Worm (Caenorhabditis elegans) whole organism, mixed stage, embryonic: ENCODE data around the gene T28C12.6.

Source experiments
- bed-3 ChIP-seq: fragments of 200-800 bp; sonication (Bioruptor generic); optimal IDR thresholded peaks from 3 replicates; lab custom pipeline; 2018; ENCODE audit warnings: mild to moderate bottlenecking, missing genetic modification characterization, moderate library complexity, missing compliant biosample characterization
- blmp-1 ChIP-seq: fragments of 150-350 bp; optimal IDR thresholded peaks from 2 replicates; lab custom pipeline; 2014; ENCODE audit warnings: missing biosample characterization, missing genetic modification characterization
- ceh-43 ChIP-seq: fragments of 200-800 bp; sonication (Bioruptor generic); optimal IDR thresholded peaks from 2 replicates; lab custom pipeline; 2018; ENCODE audit warnings: mild to moderate bottlenecking, missing genetic modification characterization, moderate library complexity, missing compliant biosample characterization
- ceh-83 ChIP-seq: fragments of 200-800 bp; sonication (Bioruptor generic); optimal IDR thresholded peaks from 2 replicates; lab custom pipeline; 2018; ENCODE audit warnings: mild to moderate bottlenecking, missing genetic modification characterization, missing compliant biosample characterization
- ces-1 ChIP-seq: fragments of 150-350 bp; optimal IDR thresholded peaks from 2 replicates; lab custom pipeline; 2014; ENCODE audit warnings: missing biosample characterization, missing genetic modification reagents, missing genetic modification characterization
- cnd-1 ChIP-seq: fragments of 200-800 bp; sonication (Bioruptor generic); optimal IDR thresholded peaks from 2 replicates; lab custom pipeline; 2018; ENCODE audit warnings: mild to moderate bottlenecking, missing genetic modification characterization, missing compliant biosample characterization
- drap-1 ChIP-seq: fragments of 200-800 bp; sonication (Bioruptor generic); optimal IDR thresholded peaks from 3 replicates; lab custom pipeline; 2018; ENCODE audit warnings: mild to moderate bottlenecking, missing genetic modification characterization, missing compliant biosample characterization
- elt-1 ChIP-seq: sonication (generic microtip); optimal IDR thresholded peaks from 2 replicates; lab custom pipeline; 2017; ENCODE audit warnings: missing genetic modification characterization, mild to moderate bottlenecking, missing compliant biosample characterization, antibody characterized with exemption, moderate library complexity, borderline replicate concordance; ENCODE audit not compliant: insufficient read depth
- elt-3 ChIP-seq: fragments of 150-350 bp; optimal IDR thresholded peaks from 2 replicates; lab custom pipeline; 2014; ENCODE audit warnings: missing biosample characterization, missing genetic modification characterization
- flh-1 ChIP-seq: fragments of 200-800 bp; sonication (Bioruptor generic); optimal IDR thresholded peaks from 2 replicates; lab custom pipeline; 2018; ENCODE audit warnings: mild to moderate bottlenecking, missing genetic modification characterization, moderate library complexity, missing compliant biosample characterization
- ham-2 ChIP-seq: fragments of 200-800 bp; sonication (Bioruptor generic); optimal IDR thresholded peaks from 2 replicates; lab custom pipeline; 2018; ENCODE audit warnings: mild to moderate bottlenecking, missing genetic modification characterization, missing compliant biosample characterization
- hlh-1 ChIP-seq: fragments of 150-350 bp; optimal IDR thresholded peaks from 2 replicates; lab custom pipeline; 2014; ENCODE audit warnings: missing biosample characterization, missing genetic modification reagents, missing genetic modification characterization
- lin-13 ChIP-seq: fragments of 150-350 bp; optimal IDR thresholded peaks from 2 replicates; lab custom pipeline; 2014; ENCODE audit warnings: missing biosample characterization, missing genetic modification characterization
- lsy-2 ChIP-seq: fragments of 150-350 bp; optimal IDR thresholded peaks from 2 replicates; lab custom pipeline; 2014; ENCODE audit warnings: missing biosample characterization, missing genetic modification characterization
- mab-5 ChIP-seq: fragments of 150-350 bp; optimal IDR thresholded peaks from 2 replicates; lab custom pipeline; 2014; ENCODE audit warnings: missing biosample characterization, missing genetic modification characterization
- mep-1 ChIP-seq: fragments of 150-350 bp; optimal IDR thresholded peaks from 2 replicates; lab custom pipeline; 2017; ENCODE audit warnings: missing biosample characterization, missing genetic modification reagents, missing genetic modification characterization, inconsistent platforms
- mls-2 ChIP-seq: sonication (generic microtip); optimal IDR thresholded peaks from 2 replicates; lab custom pipeline; 2016; ENCODE audit warnings: mild to moderate bottlenecking, missing genetic modification characterization, moderate library complexity, missing compliant biosample characterization
- nhr-12 ChIP-seq: fragments of 150-350 bp; optimal IDR thresholded peaks from 2 replicates; lab custom pipeline; 2014; ENCODE audit warnings: missing biosample characterization, missing genetic modification characterization
- nhr-2 ChIP-seq: fragments of 150-350 bp; optimal IDR thresholded peaks from 2 replicates; lab custom pipeline; 2014; ENCODE audit warnings: missing biosample characterization, missing genetic modification characterization
- nhr-237 ChIP-seq: fragments of 150-350 bp; optimal IDR thresholded peaks from 2 replicates; lab custom pipeline; 2014; ENCODE audit warnings: missing biosample characterization, missing genetic modification characterization
- nhr-28 ChIP-seq: fragments of 150-350 bp; optimal IDR thresholded peaks from 2 replicates; lab custom pipeline; 2014; ENCODE audit warnings: missing biosample characterization, missing genetic modification characterization
- pha-4 ChIP-seq: fragments of 150-350 bp; optimal IDR thresholded peaks from 2 replicates; lab custom pipeline; 2018; ENCODE audit warnings: missing biosample characterization, missing genetic modification reagents, missing genetic modification characterization
- sem-2 ChIP-seq: fragments of 200-800 bp; sonication (Bioruptor generic); optimal IDR thresholded peaks from 2 replicates; lab custom pipeline; 2018; ENCODE audit warnings: mild to moderate bottlenecking, missing genetic modification characterization, missing compliant biosample characterization
- snpc-4 ChIP-seq: fragments of 150-350 bp; optimal IDR thresholded peaks from 2 replicates; lab custom pipeline; 2014; ENCODE audit warnings: missing biosample characterization, missing genetic modification characterization
- sptf-1 ChIP-seq: sonication (generic microtip); optimal IDR thresholded peaks from 2 replicates; lab custom pipeline; 2017; ENCODE audit warnings: mild to moderate bottlenecking, missing genetic modification characterization, moderate library complexity, missing compliant biosample characterization
- tbx-8 ChIP-seq: fragments of 200-800 bp; sonication (Bioruptor generic); optimal IDR thresholded peaks from 2 replicates; lab custom pipeline; 2018; ENCODE audit warnings: mild to moderate bottlenecking, missing genetic modification characterization, moderate library complexity, missing compliant biosample characterization
- unc-120 ChIP-seq: sonication (generic microtip); optimal IDR thresholded peaks from 2 replicates; lab custom pipeline; 2017; ENCODE audit warnings: missing genetic modification characterization, missing compliant biosample characterization; ENCODE audit not compliant: poor library complexity, severe bottlenecking
- unc-39 ChIP-seq: fragments of 150-350 bp; optimal IDR thresholded peaks from 2 replicates; lab custom pipeline; 2014; ENCODE audit warnings: missing biosample characterization, missing genetic modification characterization
- unc-62 ChIP-seq: fragments of 150-350 bp; optimal IDR thresholded peaks from 2 replicates; lab custom pipeline; 2014; ENCODE audit warnings: missing biosample characterization, missing genetic modification reagents, missing genetic modification characterization
- zip-8 ChIP-seq: fragments of 150-350 bp; optimal IDR thresholded peaks from 2 replicates; lab custom pipeline; 2014; ENCODE audit warnings: missing biosample characterization, missing genetic modification characterization
- ztf-11 ChIP-seq: fragments of 150-350 bp; optimal IDR thresholded peaks from 2 replicates; lab custom pipeline; 2014; ENCODE audit warnings: missing biosample characterization, missing genetic modification characterization

The T28C12.6 gene

DNA sequence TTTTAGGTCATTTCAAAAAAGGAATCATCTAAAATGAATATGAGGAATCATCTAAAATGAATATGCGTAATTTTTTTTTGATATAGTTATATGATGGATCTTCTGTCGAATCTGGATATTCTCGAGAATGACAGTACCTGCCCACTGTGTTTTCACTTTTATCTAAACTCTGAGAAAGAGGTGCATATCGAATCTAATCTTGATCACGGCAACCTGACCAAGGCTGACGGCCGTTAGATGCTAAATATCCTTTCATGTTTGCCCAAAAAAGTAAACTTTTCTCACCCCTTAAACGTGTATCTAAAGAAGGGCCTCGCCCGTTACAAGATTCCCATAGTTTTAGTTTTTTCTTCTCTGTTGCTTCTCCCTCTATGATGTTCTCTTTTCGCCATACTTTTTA, 33.5 kb downstream of the T28C12.6 start:
- TF ChIP-seq ces-1 (GFP tag; lab: Kevin White, UChicago) (no peak), zip-8 (no peak), elt-1 (tag; lab: Kevin White, UChicago) (peak; percentile 89)

DNA sequence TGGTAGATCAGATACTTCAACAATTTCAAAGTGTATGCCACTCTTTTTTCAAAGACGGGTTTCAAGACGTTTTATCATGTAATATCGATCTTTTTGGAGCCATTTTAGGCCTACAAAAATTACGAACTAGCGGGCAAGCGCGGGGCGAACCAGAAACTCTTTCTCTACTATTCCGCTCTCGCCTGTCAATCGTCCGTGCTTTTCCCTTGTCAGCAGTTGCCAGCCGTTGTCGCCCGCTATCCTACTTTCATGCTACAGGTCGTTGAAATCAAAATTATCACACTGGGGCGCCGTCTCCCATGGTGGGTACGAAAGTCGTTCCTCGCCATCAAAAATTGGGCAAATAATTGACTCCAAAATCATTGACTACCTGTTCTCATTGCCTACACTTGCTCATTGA, 34.9 kb downstream of the T28C12.6 start:
- TF ChIP-seq zip-8 (no peak), drap-1 (GFP tag; lab: Kevin White, UChicago) (no peak), ztf-11 (tag; lab: Kevin White, UChicago) (no peak), lsy-2 (tag; lab: Kevin White, UChicago) (no peak), unc-120 (tag; lab: Kevin White, UChicago) (no peak), tbx-8 (no peak), cnd-1 (tag; lab: Kevin White, UChicago) (no peak), snpc-4 (no peak), unc-62 (GFP tag; lab: Kevin White, UChicago) (no peak), nhr-28 (tag; lab: Kevin White, UChicago) (no peak)

DNA sequence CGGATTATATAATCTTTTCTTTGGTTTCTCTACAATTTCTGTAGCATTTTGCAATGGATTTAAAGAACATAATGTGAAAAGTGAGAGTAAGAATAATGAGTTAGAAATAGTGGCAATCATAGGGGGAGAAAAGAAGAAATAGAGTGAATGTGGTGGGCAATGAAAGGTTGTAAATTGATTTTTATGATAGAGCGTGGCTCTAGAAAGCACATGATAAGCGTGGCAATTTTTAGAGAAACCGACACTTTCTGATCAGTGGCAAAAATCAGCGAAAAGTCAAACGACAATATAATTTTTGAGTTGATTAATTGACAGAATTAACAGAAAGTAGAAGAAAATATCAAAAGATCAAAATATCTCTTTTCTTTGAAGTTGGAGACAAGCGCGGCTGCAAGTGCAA, 43.5 kb downstream of the T28C12.6 start, which contains the start of gene K12B6.9:
Gene K12B6.9, minus strand, starts transcription at position 266 of the 400 bp plus-strand sequence.
- TF ChIP-seq ham-2 = no peak

DNA sequence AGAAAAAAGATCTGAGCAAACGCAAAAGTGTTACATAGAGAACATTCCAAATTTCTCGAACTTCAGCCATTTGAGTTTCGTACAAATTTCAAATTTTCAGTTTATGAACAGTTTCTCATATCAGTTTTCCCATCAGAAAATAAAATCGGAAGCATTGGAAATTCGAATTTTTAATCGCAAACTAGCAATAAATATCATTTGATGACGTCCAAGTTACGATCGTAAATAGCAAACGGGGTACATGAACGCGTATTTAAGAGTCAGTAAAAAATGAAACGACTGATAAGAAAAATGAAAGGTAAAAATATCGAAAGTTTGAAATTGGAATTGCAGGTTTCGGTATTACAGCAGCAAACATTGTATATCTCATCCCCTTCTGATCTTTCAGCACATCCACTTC, 44.6 kb downstream of the T28C12.6 start:
- TF ChIP-seq hlh-1 = no peak
- no peak for TF ChIP-seq cnd-1 (tag; lab: Kevin White, UChicago)
- no peak for TF ChIP-seq nhr-28 (tag; lab: Kevin White, UChicago)
- no peak for TF ChIP-seq ces-1 (GFP tag; lab: Kevin White, UChicago)
- TF ChIP-seq sem-2 = no peak
- no peak for TF ChIP-seq mep-1
- TF ChIP-seq mls-2 (tag; lab: Kevin White, UChicago) = no peak
- TF ChIP-seq unc-62 (GFP tag; lab: Kevin White, UChicago) = no peak
- no peak for TF ChIP-seq ceh-43 (GFP tag; lab: Kevin White, UChicago)
- TF ChIP-seq snpc-4 = no peak
- TF ChIP-seq nhr-237 (tag; lab: Kevin White, UChicago) = no peak
- no peak for TF ChIP-seq sptf-1 (tag; lab: Kevin White, UChicago)
- TF ChIP-seq unc-39 (tag; lab: Kevin White, UChicago) = no peak
- TF ChIP-seq elt-1 (tag; lab: Kevin White, UChicago) = no peak
- no peak for TF ChIP-seq blmp-1
- TF ChIP-seq flh-1 (GFP tag; lab: Kevin White, UChicago) = no peak
- TF ChIP-seq lin-13 = no peak
- no peak for TF ChIP-seq nhr-12 (tag; lab: Kevin White, UChicago)
- TF ChIP-seq, all 35 proteins: peak for 0

DNA sequence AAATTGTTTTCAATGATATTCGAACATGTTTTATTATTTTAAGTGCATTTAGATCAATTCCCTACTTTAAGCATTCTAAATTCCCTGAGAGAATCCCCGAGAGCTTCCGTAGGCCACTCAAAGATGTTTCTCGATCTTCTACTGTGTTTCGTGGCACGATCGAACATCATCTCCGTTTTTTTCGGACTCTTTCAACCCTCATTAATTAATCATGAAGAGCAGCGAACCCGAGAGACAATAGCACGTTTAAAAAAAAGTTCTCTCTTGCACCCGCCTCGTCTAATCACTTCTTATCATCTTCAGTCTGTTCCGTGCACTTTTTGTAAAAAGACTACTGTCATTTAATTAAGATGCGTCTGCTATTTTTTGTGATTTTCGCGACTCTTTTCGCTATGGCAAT, 47.3 kb downstream of the T28C12.6 start, which contains the start of gene K12B6.11:
Gene K12B6.11, plus strand, starts transcription at position 301 of the 400 bp plus-strand sequence.
- TF ChIP-seq elt-3 (no peak), ceh-83 (no peak), unc-62 (GFP tag; lab: Kevin White, UChicago) (no peak), blmp-1 (no peak), bed-3 (GFP tag; lab: Kevin White, UChicago) (no peak), unc-120 (tag; lab: Kevin White, UChicago) (no peak), unc-39 (tag; lab: Kevin White, UChicago) (no peak), pha-4 (tag; lab: Kevin White, UChicago) (no peak), drap-1 (GFP tag; lab: Kevin White, UChicago) (no peak), mab-5 (tag; lab: Kevin White, UChicago) (no peak), nhr-2 (tag; lab: Kevin White, UChicago) (no peak), sptf-1 (tag; lab: Kevin White, UChicago) (no peak), lsy-2 (tag; lab: Kevin White, UChicago) (no peak), mep-1 (no peak), nhr-28 (tag; lab: Kevin White, UChicago) (no peak), lin-13 (no peak), zip-8 (no peak), nhr-237 (tag; lab: Kevin White, UChicago) (no peak)
